Worm (Caenorhabditis elegans): ENCODE results near the gene F09E5.11.

DNA sequence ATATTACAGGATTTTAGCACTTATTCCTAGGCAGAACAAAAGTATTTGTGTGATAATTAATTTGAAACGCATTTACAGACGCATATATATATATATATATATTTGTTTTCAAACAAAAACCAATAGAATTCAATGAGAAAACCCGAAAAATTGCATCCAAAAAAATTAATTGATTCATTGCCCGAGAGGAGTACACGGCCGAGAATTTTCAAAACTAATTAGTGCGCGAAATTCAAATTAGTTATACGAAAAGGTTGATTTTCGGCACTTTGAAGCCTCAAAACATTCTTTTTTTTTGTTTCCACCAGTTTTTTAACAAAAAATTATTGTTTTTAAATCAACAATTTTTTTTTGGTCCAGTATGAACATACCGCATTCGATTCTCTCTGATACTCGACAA lies 33.5 kb upstream of the F09E5.11 start:
- TF ChIP-seq snpc-4 (tag; optimal IDR thresholded peaks at IDR 0.05) (no peak), nhr-28 (tag; optimal IDR thresholded peaks at IDR 0.05) (no peak)

Measured in whole organism, mixed stage, embryonic.